Worm (Caenorhabditis elegans): ENCODE data around the gene exp-2.
A peak's percentile ranks its signal among the peaks of the same experiment; 100 is the strongest.

The exp-2 gene

ce11 chrV:6107474-6107873 is 23.7 kb upstream of the exp-2 start, which contains the start of gene cwf-19L1 (continued):
- TF ChIP-seq C04F5.9 (tag; optimal IDR thresholded peaks at IDR 0.05) (peak; percentile 40), sup-37 (GFP tag; optimal IDR thresholded peaks at IDR 0.05) (no peak), fos-1 (tag; optimal IDR thresholded peaks at IDR 0.05) (no peak), skn-1 (tag; optimal IDR thresholded peaks at IDR 0.05) (peak; percentile 52), alr-1 (tag; optimal IDR thresholded peaks at IDR 0.05; ENCODE audit: borderline replicate concordance) (no peak), dpl-1 (GFP tag; optimal IDR thresholded peaks at IDR 0.05) (peak; percentile 89 to 94 (median 93)), nhr-85 (tag) (peak; percentile 88), unc-86 (tag; optimal IDR thresholded peaks at IDR 0.05) (peak; percentile 40), mef-2 (tag; optimal IDR thresholded peaks at IDR 0.05) (no peak), lin-13 (GFP tag; optimal IDR thresholded peaks at IDR 0.05) (no peak), fkh-8 (tag; optimal IDR thresholded peaks at IDR 0.05) (peak; percentile 48), nhr-12 (tag; optimal IDR thresholded peaks at IDR 0.05) (no peak), vab-15 (tag; optimal IDR thresholded peaks at IDR 0.05) (no peak), lin-35 (GFP tag; optimal IDR thresholded peaks at IDR 0.05) (peak; percentile 95 to 96), fkh-4 (tag; optimal IDR thresholded peaks at IDR 0.05; ENCODE audit: borderline replicate concordance) (peak; percentile 74), nhr-47 (tag; optimal IDR thresholded peaks at IDR 0.05) (peak; percentile 82), blmp-1 (tag; optimal IDR thresholded peaks at IDR 0.05) (peak; percentile 61), aly-2 (tag; optimal IDR thresholded peaks at IDR 0.05) (no peak), lin-15B (tag; optimal IDR thresholded peaks at IDR 0.05) (peak; percentile 63), nhr-84 (tag; optimal IDR thresholded peaks at IDR 0.05) (no peak), nhr-76 (tag; optimal IDR thresholded peaks at IDR 0.05) (no peak), hlh-17 (GFP tag; optimal IDR thresholded peaks at IDR 0.05; ENCODE audit: borderline replicate concordance) (no peak), sptf-1 (tag; optimal IDR thresholded peaks at IDR 0.05) (no peak), nhr-90 (tag; optimal IDR thresholded peaks at IDR 0.05; ENCODE audit: poor library complexity) (peak; percentile 79), fkh-10 (GFP tag; optimal IDR thresholded peaks at IDR 0.05) (no peak), F16B12.6 (tag; optimal IDR thresholded peaks at IDR 0.05) (peak; percentile 43), ceh-88 (GFP tag; IDR thresholded peaks at IDR 0.05) (no peak), lin-14 (GFP tag; optimal IDR thresholded peaks at IDR 0.05) (peak; percentile 81), mab-9 (GFP tag; IDR thresholded peaks at IDR 0.05) (peak; percentile 54), unc-130 (tag; optimal IDR thresholded peaks at IDR 0.05) (peak; percentile 76), efl-1 (optimal IDR thresholded peaks at IDR 0.05) (peak; percentile 92 to 95), efl-1 (GFP tag; optimal IDR thresholded peaks at IDR 0.05 in 1 of 2) (peak; percentile 94 to 99), unc-98 (GFP tag; IDR thresholded peaks at IDR 0.05) (peak; percentile 6; the same call in 1 of the 2 replicates), irx-1 (tag; optimal IDR thresholded peaks at IDR 0.05) (peak; percentile 77), grh-1 (GFP tag; IDR thresholded peaks at IDR 0.05) (peak; percentile 45; the same call in 1 of the 2 replicates), egl-27 (tag; optimal IDR thresholded peaks at IDR 0.05) (no peak), ceh-82 (tag; optimal IDR thresholded peaks at IDR 0.05) (peak; percentile 18 to 65 (median 60)), ztf-4 (tag; optimal IDR thresholded peaks at IDR 0.05) (peak; percentile 26), rnt-1 (tag; optimal IDR thresholded peaks at IDR 0.05) (peak; percentile 96), ces-1 (GFP tag; optimal IDR thresholded peaks at IDR 0.05) (no peak), lin-39 (tag; optimal IDR thresholded peaks at IDR 0.05) (no peak), ets-5 (GFP tag; IDR thresholded peaks at IDR 0.05) (no peak)

ce11 chrV:6110533-6110932 is 20.7 kb upstream of the exp-2 start, which contains the start of gene F17A9.4:
Gene F17A9.4 (minus strand): TSS chrV:6110629.
- peak in 1 of 3 experiments; percentile 2 for TF ChIP-seq dpl-1 (GFP tag; optimal IDR thresholded peaks at IDR 0.05)
- TF ChIP-seq nhr-77 (tag; optimal IDR thresholded peaks at IDR 0.05): peak; percentile 0
- TF ChIP-seq jun-1 (tag; optimal IDR thresholded peaks at IDR 0.05): no peak
- TF ChIP-seq nhr-20 (tag; optimal IDR thresholded peaks at IDR 0.05): peak; percentile 76
- TF ChIP-seq elt-2 (tag; optimal IDR thresholded peaks at IDR 0.05): peak; percentile 64
- TF ChIP-seq skn-1 (tag; optimal IDR thresholded peaks at IDR 0.05): peak; percentile 93
- TF ChIP-seq nhr-71 (tag; optimal IDR thresholded peaks at IDR 0.05): peak; percentile 67
- peak; percentile 45 for TF ChIP-seq nhr-47 (tag; optimal IDR thresholded peaks at IDR 0.05)
- TF ChIP-seq lsy-2 (tag; optimal IDR thresholded peaks at IDR 0.05): peak in 1 of 2 experiments; percentile 30
- TF ChIP-seq ceh-90 (tag; optimal IDR thresholded peaks at IDR 0.05): no peak
- TF ChIP-seq fkh-8 (tag; optimal IDR thresholded peaks at IDR 0.05): peak; percentile 74
- peak; percentile 70 for TF ChIP-seq lin-14 (GFP tag; optimal IDR thresholded peaks at IDR 0.05)
- TF ChIP-seq hlh-17 (GFP tag; optimal IDR thresholded peaks at IDR 0.05; ENCODE audit: borderline replicate concordance): no peak
- no peak for TF ChIP-seq C34B4.2 (tag; optimal IDR thresholded peaks at IDR 0.05)
- no peak for TF ChIP-seq pqm-1 (tag; optimal IDR thresholded peaks at IDR 0.05)
- TF ChIP-seq C04F5.9 (tag; optimal IDR thresholded peaks at IDR 0.05): no peak
- TF ChIP-seq nhr-90 (tag; optimal IDR thresholded peaks at IDR 0.05; ENCODE audit: poor library complexity): no peak
- TF ChIP-seq nhr-85 (tag): peak; percentile 81
- no peak for TF ChIP-seq hlh-4 (tag; optimal IDR thresholded peaks at IDR 0.05)
- TF ChIP-seq mep-1 (tag; optimal IDR thresholded peaks at IDR 0.05): no peak

All from whole organism, L1 larva.